Worm (Caenorhabditis elegans) whole organism, L1 larva: Measurements from ENCODE around the gene Y64G10A.2.

Experiments used
- aha-1 ChIP-seq: fragments of 150-350 bp; optimal IDR thresholded peaks from 2 replicates; lab custom pipeline; 2014; ENCODE audit warnings: missing biosample characterization, missing genetic modification characterization
- aly-2 ChIP-seq: fragments of 150-350 bp; optimal IDR thresholded peaks from 2 replicates; lab custom pipeline; 2014; ENCODE audit warnings: missing biosample characterization, missing genetic modification characterization
- dpl-1 ChIP-seq, 3 experiments: fragments of 150-350 bp in 2 of 3; sonication (generic microtip) in 1 of 3; optimal IDR thresholded peaks; 2 replicates each; lab custom pipeline; 2014 to 2017; ENCODE audit warnings: missing biosample characterization in 3 of 3, missing genetic modification characterization in 3 of 3, missing genetic modification reagents in 3 of 3
- lsy-2 ChIP-seq, 2 experiments: fragments of 150-350 bp; optimal IDR thresholded peaks; 2 replicates each; lab custom pipeline; 2014; ENCODE audit warnings: missing biosample characterization in 2 of 2, missing genetic modification characterization in 2 of 2
- tlp-1 ChIP-seq: fragments of 150-350 bp; optimal IDR thresholded peaks from 2 replicates; lab custom pipeline; 2014; ENCODE audit warnings: missing biosample characterization, missing genetic modification characterization
- unc-130 ChIP-seq: fragments of 150-350 bp; optimal IDR thresholded peaks from 2 replicates; lab custom pipeline; 2017; ENCODE audit warnings: missing biosample characterization, missing genetic modification characterization, inconsistent platforms
- ztf-11 ChIP-seq, 2 experiments: sonication (generic microtip); optimal IDR thresholded peaks; 2 replicates each; lab custom pipeline; 2016 to 2017; ENCODE audit warnings: missing genetic modification characterization in 2 of 2, missing biosample characterization in 1 of 2, missing compliant biosample characterization in 1 of 2

DNA sequence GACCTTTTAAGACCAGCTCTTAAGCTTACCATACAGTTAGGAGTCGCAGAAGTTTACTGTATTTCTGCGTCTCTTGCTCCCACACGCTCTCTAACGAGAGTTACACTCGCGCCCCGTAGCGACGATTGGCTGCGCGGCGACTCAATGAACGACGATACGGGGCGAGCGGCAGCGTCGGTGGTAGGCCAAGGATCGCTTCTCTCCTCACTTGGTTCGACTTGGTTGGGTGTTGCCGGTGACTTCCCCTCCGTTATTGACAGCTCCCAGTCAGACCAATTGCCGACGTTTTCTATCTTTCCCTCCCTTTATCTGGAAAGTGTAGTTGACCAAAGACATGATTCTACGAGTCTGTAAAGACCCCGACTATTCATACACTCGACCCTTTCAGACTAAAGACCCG, 11.3 kb upstream of the Y64G10A.2 start:
- TF ChIP-seq aha-1 (tag; lab: Kevin White, UChicago): no peak
- TF ChIP-seq aly-2 (tag; lab: Kevin White, UChicago): no peak
- TF ChIP-seq tlp-1 (tag; lab: Kevin White, UChicago): no peak
- TF ChIP-seq lsy-2 (tag; optimal IDR thresholded peaks at IDR 0.05; lab: Kevin White, UChicago): no peak
- no peak for TF ChIP-seq unc-130 (tag; lab: Kevin White, UChicago)
- TF ChIP-seq dpl-1 (GFP tag; optimal IDR thresholded peaks at IDR 0.05; lab: Kevin White, UChicago): no peak
- TF ChIP-seq ztf-11 (tag; optimal IDR thresholded peaks at IDR 0.05; lab: Kevin White, UChicago): no peak
